Fruit fly (Drosophila melanogaster): ENCODE data around the gene CG7484.

Gene CG7484

dm6 chr3L:17609068-17609382 lies 45.4 kb upstream of the CG7484 start:
- no peak for TF ChIP-seq Ets98B (GFP tag; IDR thresholded peaks at IDR 0.05)
- TF ChIP-seq CG15710 (tag; optimal IDR thresholded peaks at IDR 0.05), result no peak
- no peak for TF ChIP-seq fd96Ca (GFP tag; IDR thresholded peaks at IDR 0.05)
- no peak for TF ChIP-seq Pif1A (GFP tag; optimal IDR thresholded peaks at IDR 0.05)
- TF ChIP-seq Pif1B (GFP tag; optimal IDR thresholded peaks at IDR 0.05), result no peak
- no peak for TF ChIP-seq CG34367 (tag; optimal IDR thresholded peaks at IDR 0.05)
- TF ChIP-seq rn (GFP tag; IDR thresholded peaks at IDR 0.05), result no peak
- no peak for TF ChIP-seq CG8159 (tag; optimal IDR thresholded peaks at IDR 0.05)
- TF ChIP-seq CG4496 (GFP tag; IDR thresholded peaks at IDR 0.05), result no peak
- TF ChIP-seq CG32121 (GFP tag; IDR thresholded peaks at IDR 0.05), result no peak
- no peak for TF ChIP-seq gl (tag; optimal IDR thresholded peaks at IDR 0.05)
- TF ChIP-seq CG8301 (tag; optimal IDR thresholded peaks at IDR 0.05), result no peak
- TF ChIP-seq CG10348 (GFP tag; IDR thresholded peaks at IDR 0.05), result no peak
- TF ChIP-seq CG17806 (tag; optimal IDR thresholded peaks at IDR 0.05), result no peak
- no peak for TF ChIP-seq EcR (GFP tag; optimal IDR thresholded peaks at IDR 0.05)

- peak; percentile 71 for TF ChIP-seq CG12605 (GFP tag; IDR thresholded peaks at IDR 0.05)
- TF ChIP-seq rn (GFP tag; IDR thresholded peaks at IDR 0.05), result peak; percentile 85
- TF ChIP-seq fd96Ca (GFP tag; IDR thresholded peaks at IDR 0.05), result peak; percentile 87
- no peak for TF ChIP-seq EcR (GFP tag; optimal IDR thresholded peaks at IDR 0.05)
- peak; percentile 60 for TF ChIP-seq CG34367 (tag; optimal IDR thresholded peaks at IDR 0.05)
- peak; percentile 96 for TF ChIP-seq Snoo (tag; optimal IDR thresholded peaks at IDR 0.05)
- peak; percentile 99 for TF ChIP-seq CG14655 (GFP tag; optimal IDR thresholded peaks at IDR 0.05)
- TF ChIP-seq CG8159 (tag; optimal IDR thresholded peaks at IDR 0.05), result peak; percentile 83
- peak; percentile 71 for TF ChIP-seq CG32121 (GFP tag; IDR thresholded peaks at IDR 0.05)
- TF ChIP-seq CG8301 (tag; optimal IDR thresholded peaks at IDR 0.05), result peak; percentile 95
- peak; percentile 57 for TF ChIP-seq D1 (tag; optimal IDR thresholded peaks at IDR 0.05)
- TF ChIP-seq CG4496 (GFP tag; IDR thresholded peaks at IDR 0.05), result peak; percentile 84
- TF ChIP-seq CG13204 (GFP tag; optimal IDR thresholded peaks at IDR 0.05), result no peak
- peak; percentile 89 for TF ChIP-seq CG9948 (tag; optimal IDR thresholded peaks at IDR 0.05)
- peak; percentile 85 for TF ChIP-seq Pif1B (GFP tag; optimal IDR thresholded peaks at IDR 0.05)
- TF ChIP-seq CG10348 (GFP tag; IDR thresholded peaks at IDR 0.05), result peak; percentile 57; the same call in 1 of the 2 replicates
- TF ChIP-seq CG17806 (tag; optimal IDR thresholded peaks at IDR 0.05), result peak; percentile 73
- peak; percentile 53; the same call in 1 of the 2 replicates for TF ChIP-seq Ets98B (GFP tag; IDR thresholded peaks at IDR 0.05)
- TF ChIP-seq CG15710 (tag; optimal IDR thresholded peaks at IDR 0.05), result peak; percentile 72
- peak; percentile 87 for TF ChIP-seq Pif1A (GFP tag; optimal IDR thresholded peaks at IDR 0.05)
- TF ChIP-seq gl (tag; optimal IDR thresholded peaks at IDR 0.05), result no peak
Observed at dm6 chr3L:17610896-17611711, 43.3 kb upstream of the CG7484 start.

- peak; percentile 100 for TF ChIP-seq EcR (GFP tag; optimal IDR thresholded peaks at IDR 0.05)
- peak; percentile 60 for TF ChIP-seq fd96Ca (GFP tag; IDR thresholded peaks at IDR 0.05)
- no peak for TF ChIP-seq rn (GFP tag; IDR thresholded peaks at IDR 0.05)
- TF ChIP-seq gl (tag; optimal IDR thresholded peaks at IDR 0.05), result peak; percentile 37
- no peak for TF ChIP-seq CG34367 (tag; optimal IDR thresholded peaks at IDR 0.05)
- TF ChIP-seq CG9948 (tag; optimal IDR thresholded peaks at IDR 0.05), result no peak
- no peak for TF ChIP-seq Snoo (tag; optimal IDR thresholded peaks at IDR 0.05)
- TF ChIP-seq CG17806 (tag; optimal IDR thresholded peaks at IDR 0.05), result no peak
- peak; percentile 76 for TF ChIP-seq CG13204 (GFP tag; optimal IDR thresholded peaks at IDR 0.05)
- TF ChIP-seq CG4496 (GFP tag; IDR thresholded peaks at IDR 0.05), result peak; percentile 56; the same call in 2 of the 3 replicates
- no peak for TF ChIP-seq Pif1B (GFP tag; optimal IDR thresholded peaks at IDR 0.05)
- TF ChIP-seq CG8159 (tag; optimal IDR thresholded peaks at IDR 0.05), result peak; percentile 1
- no peak for TF ChIP-seq CG32121 (GFP tag; IDR thresholded peaks at IDR 0.05)
- no peak for TF ChIP-seq CG15710 (tag; optimal IDR thresholded peaks at IDR 0.05)
- peak; percentile 65 for TF ChIP-seq CG12605 (GFP tag; IDR thresholded peaks at IDR 0.05)
- TF ChIP-seq D1 (tag; optimal IDR thresholded peaks at IDR 0.05), result peak; percentile 41
- TF ChIP-seq CG8301 (tag; optimal IDR thresholded peaks at IDR 0.05), result no peak
- TF ChIP-seq Pif1A (GFP tag; optimal IDR thresholded peaks at IDR 0.05), result no peak
- TF ChIP-seq Ets98B (GFP tag; IDR thresholded peaks at IDR 0.05), result peak; percentile 64
- TF ChIP-seq CG14655 (GFP tag; optimal IDR thresholded peaks at IDR 0.05), result no peak
- TF ChIP-seq CG10348 (GFP tag; IDR thresholded peaks at IDR 0.05), result no peak
Observed at dm6 chr3L:17611864-17612505, 42.4 kb upstream of the CG7484 start.

dm6 chr3L:17613292-17613734 lies 41.1 kb upstream of the CG7484 start:
- TF ChIP-seq CG10348 (GFP tag; IDR thresholded peaks at IDR 0.05), result no peak
- TF ChIP-seq rn (GFP tag; IDR thresholded peaks at IDR 0.05), result no peak
- TF ChIP-seq CG8159 (tag; optimal IDR thresholded peaks at IDR 0.05), result no peak
- peak; percentile 26 for TF ChIP-seq EcR (GFP tag; optimal IDR thresholded peaks at IDR 0.05)
- TF ChIP-seq Snoo (tag; optimal IDR thresholded peaks at IDR 0.05), result peak; percentile 18
- no peak for TF ChIP-seq CG15710 (tag; optimal IDR thresholded peaks at IDR 0.05)

- TF ChIP-seq CG8159 (tag; optimal IDR thresholded peaks at IDR 0.05) (no peak), fd96Ca (GFP tag; IDR thresholded peaks at IDR 0.05) (0 out of 3 replicates have a peak, but pooled peaks have one; percentile 36), EcR (GFP tag; optimal IDR thresholded peaks at IDR 0.05) (peak; percentile 32)
Observed at dm6 chr3L:17613972-17614384, 40.4 kb upstream of the CG7484 start.

Data from whole organism, pupa.